Worm (Caenorhabditis elegans) whole organism, L1 larva: Measurements from ENCODE around the gene best-6.

ENCODE experiments used
- egl-27 ChIP-seq, 2 experiments: fragments of 150-350 bp in 1 of 2; sonication (generic microtip); optimal IDR thresholded peaks; 3 replicates each; lab custom pipeline; 2017 to 2018; ENCODE audit warnings: missing biosample characterization in 2 of 2, missing genetic modification characterization in 2 of 2, missing genetic modification reagents in 2 of 2
- nhr-76 ChIP-seq: sonication (generic microtip); optimal IDR thresholded peaks from 2 replicates; lab custom pipeline; 2017; ENCODE audit warnings: missing biosample characterization, missing genetic modification characterization
- nhr-77 ChIP-seq: fragments of 150-350 bp; optimal IDR thresholded peaks from 2 replicates; lab custom pipeline; 2014; ENCODE audit warnings: missing biosample characterization, missing genetic modification characterization
- pag-3 ChIP-seq: sonication (generic microtip); optimal IDR thresholded peaks from 2 replicates; lab custom pipeline; 2017; ENCODE audit warnings: missing genetic modification characterization, mild to moderate bottlenecking, missing compliant biosample characterization, antibody characterized with exemption, borderline replicate concordance; ENCODE audit not compliant: insufficient read depth
- xbp-1 ChIP-seq: sonication (generic microtip); optimal IDR thresholded peaks from 2 replicates; lab custom pipeline; 2016; ENCODE audit warnings: missing genetic modification characterization, missing compliant biosample characterization

DNA sequence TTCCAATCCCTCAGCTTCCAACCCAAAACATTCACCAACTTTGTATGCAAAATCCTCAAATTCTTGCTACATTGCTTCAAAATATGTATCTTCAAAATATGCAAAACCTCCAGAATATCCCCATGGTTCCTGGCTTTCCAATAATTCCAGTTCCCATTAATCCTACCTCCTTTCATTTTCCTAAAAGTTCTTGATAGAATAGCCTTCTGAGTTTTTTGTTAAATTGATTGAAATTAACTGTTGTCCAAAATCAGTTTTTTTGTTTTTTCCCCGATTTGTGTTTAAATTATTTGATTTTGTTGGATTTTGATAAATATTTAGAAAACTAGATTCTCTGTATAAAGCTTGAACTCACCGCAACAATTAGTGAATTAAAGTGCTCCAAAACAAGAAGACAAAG lies 23.7 kb downstream of the best-6 start:
- TF ChIP-seq nhr-77 (no peak), xbp-1 (tag; lab: Kevin White, UChicago) (no peak), pag-3 (tag; lab: Kevin White, UChicago) (no peak), egl-27 (tag; optimal IDR thresholded peaks at IDR 0.05; lab: Kevin White, UChicago) (no peak), nhr-76 (tag; lab: Kevin White, UChicago) (no peak)
